Worm (Caenorhabditis elegans): ENCODE results near the gene F35E8.2.

ce11 chrV:15928325-15928724, 22.9 kb downstream of the F35E8.2 start, which contains the start of gene pzf-1:
- no peak for TF ChIP-seq somi-1 (GFP tag; optimal IDR thresholded peaks at IDR 0.05)
- no peak for TF ChIP-seq madf-3 (GFP tag; IDR thresholded peaks at IDR 0.05)
- TF ChIP-seq hrde-1 (tag; optimal IDR thresholded peaks at IDR 0.05; ENCODE audit: borderline replicate concordance), result no peak
- TF ChIP-seq bed-2 (GFP tag; IDR thresholded peaks at IDR 0.05), result no peak
- TF ChIP-seq lsy-27 (tag; optimal IDR thresholded peaks at IDR 0.05; ENCODE audit: borderline replicate concordance, insufficient read depth), result no peak
- TF ChIP-seq snpc-4 (GFP tag; optimal IDR thresholded peaks at IDR 0.05), result no peak
- TF ChIP-seq snpc-4 (tag; optimal IDR thresholded peaks at IDR 0.05), result no peak
- no peak for TF ChIP-seq dpl-1 (GFP tag; optimal IDR thresholded peaks at IDR 0.05)
- TF ChIP-seq Y67H2A.10 (GFP tag; conservative IDR thresholded peaks at IDR 0.05), result no peak
- TF ChIP-seq die-1 (tag; optimal IDR thresholded peaks at IDR 0.05), result no peak
- TF ChIP-seq Y95B8A.8 (GFP tag; IDR thresholded peaks at IDR 0.05), result no peak
- no peak for TF ChIP-seq B0035.1 (tag; optimal IDR thresholded peaks at IDR 0.05)
- no peak for TF ChIP-seq unc-62 (GFP tag; optimal IDR thresholded peaks at IDR 0.05)

All from whole organism, young adult.